Fruit fly (Drosophila melanogaster): ENCODE results near the gene Nup154.

The Nup154 gene

DNA sequence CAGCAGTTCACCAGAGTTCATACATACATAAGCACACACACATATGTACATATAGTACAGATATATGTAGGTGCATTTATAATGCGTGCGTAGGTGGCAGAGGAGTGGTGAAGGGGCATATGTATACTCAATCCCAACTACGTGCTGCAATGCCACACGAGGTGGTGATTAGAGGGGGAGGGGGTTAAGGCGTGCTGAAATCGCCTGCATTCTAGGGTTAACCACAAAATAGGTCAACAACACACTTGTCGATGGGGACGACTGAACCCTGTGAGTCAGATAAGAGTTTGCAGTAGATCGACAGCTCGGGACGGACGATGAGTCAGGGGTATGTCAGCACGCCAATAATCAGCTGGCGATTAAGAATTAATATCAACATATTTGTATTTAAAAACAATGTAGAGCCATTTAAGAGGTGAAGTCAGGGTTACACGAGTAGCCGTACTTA, 40.9 kb downstream of the Nup154 start:
- TF ChIP-seq HLHmδ (GFP tag; optimal IDR thresholded peaks at IDR 0.05) (peak; percentile 6), CG3163 (GFP tag; optimal IDR thresholded peaks at IDR 0.05) (peak; percentile 35), bigmax (GFP tag; optimal IDR thresholded peaks at IDR 0.05) (no peak), Lim3 (GFP tag; IDR thresholded peaks at IDR 0.05) (no peak), gcm2 (GFP tag; optimal IDR thresholded peaks at IDR 0.05) (no peak), mam (GFP tag; optimal IDR thresholded peaks at IDR 0.05) (no peak), bbx (GFP tag; IDR thresholded peaks at IDR 0.05; ENCODE audit: partially characterized antibody) (no peak), shn (GFP tag; optimal IDR thresholded peaks at IDR 0.05) (no peak), Hr78 (GFP tag; optimal IDR thresholded peaks at IDR 0.05) (peak in 1 of 2 experiments; percentile 96), pum (GFP tag; optimal IDR thresholded peaks at IDR 0.05) (no peak), CG12769 (tag; optimal IDR thresholded peaks at IDR 0.05) (peak; percentile 11), crol (GFP tag; IDR thresholded peaks at IDR 0.05) (peak; percentile 79), her (GFP tag; optimal IDR thresholded peaks at IDR 0.05) (no peak), ken (GFP tag; IDR thresholded peaks at IDR 0.05) (no peak), kni (GFP tag; optimal IDR thresholded peaks at IDR 0.05) (peak; percentile 26), sd (tag; optimal IDR thresholded peaks at IDR 0.05) (peak; percentile 38), Atf3 (GFP tag; optimal IDR thresholded peaks at IDR 0.05) (no peak)

dm6 chr2L:11046051-11046450, 41.4 kb downstream of the Nup154 start:
- TF ChIP-seq ci (GFP tag; IDR thresholded peaks at IDR 0.05): no peak
- peak in 1 of 2 experiments; percentile 1 for TF ChIP-seq eve (GFP tag; optimal IDR thresholded peaks at IDR 0.05)
- no peak for TF ChIP-seq Dp (GFP tag; optimal IDR thresholded peaks at IDR 0.05)
- TF ChIP-seq vvl (GFP tag; IDR thresholded peaks at IDR 0.05): 0 out of 2 replicates have a peak, but pooled peaks have one; percentile 7
- TF ChIP-seq CG4360 (GFP tag; IDR thresholded peaks at IDR 0.05): peak; percentile 37; the same call in 1 of the 2 replicates

DNA sequence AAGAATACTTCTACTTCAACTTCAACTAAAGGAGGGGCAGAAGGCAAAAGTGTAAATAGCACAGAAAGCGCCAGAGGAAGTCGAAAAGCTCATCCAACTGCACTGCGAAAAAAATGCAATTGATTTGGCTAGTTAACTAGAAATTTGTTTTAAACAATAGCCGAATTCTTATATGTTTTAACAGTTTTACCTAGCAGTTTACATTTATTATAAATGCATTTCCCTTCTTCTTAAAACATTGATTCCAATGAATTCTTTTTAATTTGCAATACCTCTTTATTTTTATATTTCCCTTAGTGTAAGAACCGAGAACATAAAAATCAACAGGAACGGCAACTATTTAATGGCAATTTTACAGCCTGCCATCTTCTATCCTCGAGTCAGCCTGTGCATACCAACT, 43.7 kb downstream of the Nup154 start:
- no peak for TF ChIP-seq CG14965 (GFP tag; optimal IDR thresholded peaks at IDR 0.05; ENCODE audit: borderline replicate concordance)
- TF ChIP-seq pzg (GFP tag; optimal IDR thresholded peaks at IDR 0.05): no peak
- TF ChIP-seq fd3F (GFP tag; optimal IDR thresholded peaks at IDR 0.05): no peak

DNA sequence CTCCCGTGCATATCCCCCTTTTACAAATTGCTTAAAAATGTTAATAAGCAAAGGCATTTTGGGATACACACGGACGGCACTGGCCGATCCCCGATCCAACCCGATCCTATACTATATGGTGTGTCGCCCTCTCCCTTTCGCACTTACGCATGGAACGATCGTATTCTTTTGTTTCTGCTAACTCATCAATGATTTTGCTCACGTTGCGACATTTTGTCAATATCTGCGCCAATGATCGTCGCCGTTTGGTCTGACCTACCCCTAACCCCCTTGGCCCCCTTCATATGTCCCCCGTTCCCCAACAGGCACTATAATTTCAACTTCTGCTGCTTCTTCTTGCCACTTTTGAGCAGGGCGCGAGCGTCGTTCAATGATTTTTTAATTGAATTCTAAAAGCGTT, 45.1 kb downstream of the Nup154 start:
- TF ChIP-seq vvl (GFP tag; IDR thresholded peaks at IDR 0.05): peak; percentile 59
- no peak for TF ChIP-seq tio (GFP tag; optimal IDR thresholded peaks at IDR 0.05)
- TF ChIP-seq CG6689 (GFP tag; IDR thresholded peaks at IDR 0.05): no peak
- TF ChIP-seq Awh (GFP tag; IDR thresholded peaks at IDR 0.05): no peak
- 0 out of 4 replicates have a peak, but pooled peaks have one; percentile 11 for TF ChIP-seq chinmo (GFP tag; IDR thresholded peaks at IDR 0.05; ENCODE audit: partially characterized antibody)
- no peak for TF ChIP-seq CG15514 (GFP tag; optimal IDR thresholded peaks at IDR 0.05)
- peak; percentile 29 for TF ChIP-seq kni (GFP tag; optimal IDR thresholded peaks at IDR 0.05)
- no peak for TF ChIP-seq lab (GFP tag; optimal IDR thresholded peaks at IDR 0.05)
- peak; percentile 52 for TF ChIP-seq CG8281 (tag; optimal IDR thresholded peaks at IDR 0.05)
- TF ChIP-seq CG11723 (GFP tag; optimal IDR thresholded peaks at IDR 0.05): no peak
- TF ChIP-seq CG11560 (tag; IDR thresholded peaks at IDR 0.05): no peak
- no peak for TF ChIP-seq CG33213 (GFP tag; optimal IDR thresholded peaks at IDR 0.05)
- no peak for TF ChIP-seq CG30403 (GFP tag; optimal IDR thresholded peaks at IDR 0.05)
- no peak for TF ChIP-seq Sry-β (GFP tag; optimal IDR thresholded peaks at IDR 0.05)
- TF ChIP-seq row (GFP tag; IDR thresholded peaks at IDR 0.05): no peak
- TF ChIP-seq CG17385 (GFP tag; optimal IDR thresholded peaks at IDR 0.05): peak; percentile 15
- peak; percentile 59 for TF ChIP-seq crol (GFP tag; IDR thresholded peaks at IDR 0.05)
- TF ChIP-seq sd (tag; optimal IDR thresholded peaks at IDR 0.05): no peak
- no peak for TF ChIP-seq Lhr (GFP tag; optimal IDR thresholded peaks at IDR 0.05)
- TF ChIP-seq caup (GFP tag; optimal IDR thresholded peaks at IDR 0.05; ENCODE audit: severe bottlenecking): no peak
- TF ChIP-seq CG16863 (GFP tag; optimal IDR thresholded peaks at IDR 0.05): no peak
- TF ChIP-seq CG6813 (GFP tag; optimal IDR thresholded peaks at IDR 0.05): no peak
- TF ChIP-seq E2f1 (GFP tag; IDR thresholded peaks at IDR 0.05): no peak
